Fruit fly (Drosophila melanogaster) whole organism, embryonic: ENCODE data around the gene CG42751.

Source experiments
- Adf1 ChIP-seq: fragments of 200-800 bp; sonication (Bioruptor generic); IDR thresholded peaks from 2 replicates; pipeline ENCODE4 v1.3.6; 2022; ENCODE audit warnings: missing biosample characterization, missing genetic modification characterization
- B-H2 ChIP-seq: fragments of 200-800 bp; sonication (Bioruptor generic); optimal IDR thresholded peaks from 2 replicates; lab custom pipeline; 2018; ENCODE audit warnings: missing biosample characterization, mild to moderate bottlenecking, missing genetic modification characterization
- CG12104 ChIP-seq: fragments of 200-800 bp; sonication (Bioruptor generic); optimal IDR thresholded peaks from 3 replicates; lab custom pipeline; 2016; ENCODE audit warnings: missing biosample characterization, missing genetic modification characterization
- CG14014 ChIP-seq: fragments of 200-800 bp; sonication (Bioruptor generic); IDR thresholded peaks from 2 replicates; pipeline ENCODE4 v1.3.6; 2022; ENCODE audit warnings: missing biosample characterization, missing genetic modification characterization
- CG16813 ChIP-seq: fragments of 200-800 bp; sonication (Bioruptor generic); IDR thresholded peaks from 3 replicates; pipeline ENCODE4 v1.3.6; 2022; ENCODE audit warnings: missing biosample characterization, missing genetic modification characterization; ENCODE audit not compliant: partially characterized antibody
- CG18599 ChIP-seq: fragments of 200-800 bp; sonication (Bioruptor generic); optimal IDR thresholded peaks from 3 replicates; lab custom pipeline; 2017; ENCODE audit warnings: missing biosample characterization, missing genetic modification characterization, mild to moderate bottlenecking, moderate library complexity, missing genetic modification reagents
- CG30431 ChIP-seq: fragments of 200-800 bp; sonication (Bioruptor generic); optimal IDR thresholded peaks from 2 replicates; lab custom pipeline; 2017; ENCODE audit warnings: missing biosample characterization, missing genetic modification characterization
- CG32532 ChIP-seq: fragments of 200-800 bp; sonication (Bioruptor generic); IDR thresholded peaks from 2 replicates; pipeline ENCODE4 v1.3.6; 2022; ENCODE audit warnings: missing biosample characterization, missing genetic modification characterization
- CG3281 ChIP-seq: fragments of 200-800 bp; sonication (Bioruptor generic); optimal IDR thresholded peaks from 3 replicates; lab custom pipeline; 2017; ENCODE audit warnings: missing biosample characterization, mild to moderate bottlenecking, missing genetic modification characterization
- CG3838 ChIP-seq: fragments of 200-800 bp; sonication (Bioruptor generic); optimal IDR thresholded peaks from 3 replicates; lab custom pipeline; 2016; ENCODE audit warnings: missing biosample characterization, missing genetic modification characterization
- CG4617 ChIP-seq: fragments of 200-800 bp; sonication (Bioruptor generic); optimal IDR thresholded peaks from 3 replicates; lab custom pipeline; 2016; ENCODE audit warnings: missing biosample characterization, missing genetic modification characterization, borderline replicate concordance
- CG4820 ChIP-seq: fragments of 200-800 bp; sonication (Bioruptor generic); optimal IDR thresholded peaks from 3 replicates; lab custom pipeline; 2016; ENCODE audit warnings: missing biosample characterization, missing genetic modification characterization
- CG7372 ChIP-seq: fragments of 200-800 bp; sonication (Bioruptor generic); IDR thresholded peaks from 2 replicates; pipeline ENCODE4 v1.3.6; 2022; ENCODE audit warnings: missing biosample characterization, missing genetic modification characterization
- CG7839 ChIP-seq: fragments of 200-800 bp; sonication (Bioruptor generic); optimal IDR thresholded peaks from 3 replicates; lab custom pipeline; 2018; ENCODE audit warnings: missing biosample characterization, mild to moderate bottlenecking, missing genetic modification characterization, moderate library complexity
- CG8359 ChIP-seq: fragments of 200-800 bp; sonication (Bioruptor generic); optimal IDR thresholded peaks from 2 replicates; lab custom pipeline; 2017; ENCODE audit warnings: missing biosample characterization, mild to moderate bottlenecking, missing genetic modification characterization, borderline replicate concordance
- D ChIP-seq, 2 experiments: fragments of 200-800 bp in 1 of 2; fragments of >200 bp in 1 of 2; sonication (Bioruptor generic) in 1 of 2; optimal IDR thresholded peaks; 2 replicates in 1 of 2; 3 replicates in 1 of 2; lab custom pipeline; 2017; ENCODE audit warnings: mild to moderate bottlenecking in 1 of 2, missing biosample characterization in 1 of 2, missing genetic modification characterization in 1 of 2, missing genetic modification reagents in 1 of 2
- D19B ChIP-seq: fragments of 200-800 bp; sonication (Bioruptor generic); optimal IDR thresholded peaks from 2 replicates; lab custom pipeline; 2017; ENCODE audit warnings: missing biosample characterization, mild to moderate bottlenecking, missing genetic modification characterization
- Dbx ChIP-seq: fragments of 200-800 bp; sonication (Bioruptor generic); IDR thresholded peaks from 3 replicates; pipeline ENCODE4 v1.3.6; 2022; ENCODE audit warnings: missing biosample characterization, missing genetic modification characterization
- E2f2 ChIP-seq: fragments of 200-800 bp; sonication (Bioruptor generic); IDR thresholded peaks from 2 replicates; pipeline ENCODE4 v1.3.6; 2022; ENCODE audit warnings: missing biosample characterization, missing genetic modification characterization
- Kr ChIP-seq: fragments of 200-800 bp; sonication (Bioruptor generic); optimal IDR thresholded peaks from 2 replicates; lab custom pipeline; 2017; ENCODE audit warnings: missing biosample characterization, mild to moderate bottlenecking, missing genetic modification characterization
- MBD-R2 ChIP-seq: fragments of 200-800 bp; sonication (Bioruptor generic); IDR thresholded peaks from 2 replicates; pipeline ENCODE4 v1.3.6; 2022; ENCODE audit warnings: missing biosample characterization, missing genetic modification characterization
- Med ChIP-seq: fragments of 200-800 bp; sonication (Bioruptor generic); peaks from one replicate; lab custom pipeline; 2016; ENCODE audit warnings: missing biosample characterization, missing genetic modification characterization, mild to moderate bottlenecking, inconsistent platforms, moderate library complexity
- Neu2 ChIP-seq: fragments of 200-800 bp; sonication (Bioruptor generic); optimal IDR thresholded peaks from 3 replicates; lab custom pipeline; 2016; ENCODE audit warnings: missing biosample characterization, missing genetic modification characterization, borderline replicate concordance
- Nf-YB ChIP-seq: fragments of 200-800 bp; sonication (Bioruptor generic); optimal IDR thresholded peaks from 3 replicates; lab custom pipeline; 2019; ENCODE audit warnings: missing biosample characterization, mild to moderate bottlenecking, missing genetic modification characterization, moderate library complexity
- Oaz ChIP-seq: fragments of 200-800 bp; sonication (Bioruptor generic); IDR thresholded peaks from 2 replicates; pipeline ENCODE4 v1.3.6; 2022; ENCODE audit warnings: missing biosample characterization, missing genetic modification characterization
- Ptx1 ChIP-seq: fragments of 200-800 bp; sonication (Bioruptor generic); IDR thresholded peaks from 2 replicates; pipeline ENCODE4 v1.3.6; 2022; ENCODE audit warnings: missing biosample characterization, missing genetic modification characterization
- chinmo ChIP-seq: fragments of 200-800 bp; sonication (Bioruptor generic); IDR thresholded peaks from 4 replicates; pipeline ENCODE4 v1.3.6; 2022; ENCODE audit warnings: missing biosample characterization, missing genetic modification characterization; ENCODE audit not compliant: partially characterized antibody
- dimm ChIP-seq: fragments of 200-800 bp; sonication (Bioruptor generic); IDR thresholded peaks from 2 replicates; pipeline ENCODE4 v1.3.6; 2022; ENCODE audit warnings: missing biosample characterization, missing genetic modification characterization
- gem ChIP-seq: fragments of 200-800 bp; sonication (Bioruptor generic); optimal IDR thresholded peaks from 2 replicates; lab custom pipeline; 2019; ENCODE audit warnings: missing biosample characterization, mild to moderate bottlenecking, missing genetic modification characterization, moderate library complexity
- hth ChIP-seq: fragments of >200 bp; optimal IDR thresholded peaks from 2 replicates; lab custom pipeline; 2017; ENCODE audit warnings: inconsistent platforms
- kah ChIP-seq: fragments of 200-800 bp; sonication (Bioruptor generic); optimal IDR thresholded peaks from 2 replicates; lab custom pipeline; 2018; ENCODE audit warnings: missing biosample characterization, mild to moderate bottlenecking, missing genetic modification characterization
- kay ChIP-seq: fragments of 200-800 bp; sonication (Bioruptor generic); optimal IDR thresholded peaks from 2 replicates; lab custom pipeline; 2016; ENCODE audit warnings: missing biosample characterization, missing genetic modification characterization
- lab ChIP-seq: fragments of 200-800 bp; sonication (Bioruptor generic); optimal IDR thresholded peaks from 3 replicates; lab custom pipeline; 2017; ENCODE audit warnings: missing biosample characterization, missing genetic modification characterization, mild to moderate bottlenecking, moderate library complexity, missing genetic modification reagents
- mld ChIP-seq: fragments of 200-800 bp; sonication (Bioruptor generic); IDR thresholded peaks from 3 replicates; pipeline ENCODE4 v1.3.6; 2022; ENCODE audit warnings: missing biosample characterization, missing genetic modification characterization; ENCODE audit not compliant: partially characterized antibody
- org-1 ChIP-seq: fragments of 200-800 bp; sonication (Bioruptor generic); optimal IDR thresholded peaks from 2 replicates; lab custom pipeline; 2017; ENCODE audit warnings: missing biosample characterization, missing genetic modification characterization
- otp ChIP-seq: fragments of 200-800 bp; sonication (Bioruptor generic); IDR thresholded peaks from 3 replicates; pipeline ENCODE4, ENCODE4 v1.3.6; 2022; ENCODE audit warnings: missing biosample characterization, missing genetic modification characterization
- pan ChIP-seq, 4 experiments: fragments of >200 bp in 3 of 4; fragments of 200-800 bp in 1 of 4; sonication (Bioruptor generic) in 1 of 4; optimal IDR thresholded peaks in 3 of 4; IDR thresholded peaks in 1 of 4; 2 replicates each; pipeline versions ENCODE4 v1.3.6 to Lab custom; 2017 to 2022; ENCODE audit warnings: missing biosample characterization in 2 of 4, missing genetic modification characterization in 2 of 4, mixed read lengths in 1 of 4
- pb ChIP-seq: fragments of 200-800 bp; sonication (Bioruptor generic); optimal IDR thresholded peaks from 3 replicates; lab custom pipeline; 2016; ENCODE audit warnings: missing biosample characterization, missing genetic modification characterization
- sna ChIP-seq: fragments of 200-800 bp; sonication (Bioruptor generic); IDR thresholded peaks from 2 replicates; pipeline ENCODE4 v1.3.6; 2022; ENCODE audit warnings: missing biosample characterization, missing genetic modification characterization; ENCODE audit not compliant: partially characterized antibody
- sug ChIP-seq: fragments of 200-800 bp; optimal IDR thresholded peaks from 2 replicates; lab custom pipeline; 2019; ENCODE audit warnings: missing biosample characterization, mild to moderate bottlenecking, missing genetic modification characterization, moderate library complexity
- yki ChIP-seq: fragments of >200 bp; optimal IDR thresholded peaks from 3 replicates; lab custom pipeline; 2018
- zfh2 ChIP-seq: fragments of 200-800 bp; sonication (Bioruptor generic); optimal IDR thresholded peaks from 2 replicates; lab custom pipeline; 2016; ENCODE audit warnings: missing biosample characterization, missing genetic modification characterization

The CG42751 gene

DNA sequence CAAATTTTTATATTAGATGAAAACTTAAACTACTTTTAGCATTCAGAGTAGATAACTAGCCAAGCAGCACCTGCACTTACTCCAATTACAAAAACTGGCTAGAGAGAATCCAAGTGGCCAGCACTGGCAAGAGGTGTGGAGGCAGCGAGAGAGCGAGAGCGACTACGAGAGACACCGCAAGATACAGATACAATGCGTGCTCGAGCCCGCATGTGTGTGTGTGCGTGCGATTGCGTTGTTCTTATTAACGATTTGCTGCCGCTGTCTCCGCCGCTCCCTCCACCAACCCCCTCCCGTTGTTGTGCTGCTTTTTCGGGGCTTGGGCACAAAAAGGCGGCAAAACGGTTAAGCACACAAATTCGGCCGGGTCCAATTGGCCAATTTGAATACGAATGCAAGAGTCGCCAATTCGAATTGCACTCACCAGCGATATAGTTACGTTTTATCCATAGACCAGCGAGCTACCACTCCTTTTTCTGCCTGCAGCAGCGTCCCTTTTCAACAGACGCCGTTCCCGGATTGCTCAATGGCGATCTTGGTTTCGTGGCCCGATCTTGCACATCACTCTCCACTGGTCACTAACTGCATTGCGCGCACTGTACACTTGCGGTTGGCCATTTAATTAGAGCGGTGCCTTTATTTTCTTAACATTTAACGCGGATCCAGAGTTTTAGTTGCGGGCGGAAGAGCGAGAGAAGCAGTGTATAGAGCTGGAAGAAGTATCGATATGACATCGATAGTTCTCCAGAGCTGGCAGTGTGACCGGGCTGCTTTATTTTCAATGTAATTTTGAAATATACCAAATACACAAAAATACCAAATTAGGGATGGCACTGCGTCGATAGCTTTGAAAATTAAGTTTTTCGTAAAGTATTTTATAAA lies 44.3 kb upstream of the CG42751 start, which contains the start of gene crol (continued):
- TF ChIP-seq Kr (GFP tag; lab: Kevin White, UChicago) (no peak), mld (GFP tag; lab: Robert Waterston, UW) (peak; percentile 63; the same call in 2 of the 3 replicates), CG16813 (GFP tag; lab: Robert Waterston, UW) (peak; percentile 86), hth (lab: Kevin White, UChicago) (no peak), CG4820 (no peak), CG14014 (no peak), Ptx1 (no peak), kah (GFP tag; lab: Kevin White, UChicago) (no peak), CG12104 (GFP tag; lab: Kevin White, UChicago) (no peak)

DNA sequence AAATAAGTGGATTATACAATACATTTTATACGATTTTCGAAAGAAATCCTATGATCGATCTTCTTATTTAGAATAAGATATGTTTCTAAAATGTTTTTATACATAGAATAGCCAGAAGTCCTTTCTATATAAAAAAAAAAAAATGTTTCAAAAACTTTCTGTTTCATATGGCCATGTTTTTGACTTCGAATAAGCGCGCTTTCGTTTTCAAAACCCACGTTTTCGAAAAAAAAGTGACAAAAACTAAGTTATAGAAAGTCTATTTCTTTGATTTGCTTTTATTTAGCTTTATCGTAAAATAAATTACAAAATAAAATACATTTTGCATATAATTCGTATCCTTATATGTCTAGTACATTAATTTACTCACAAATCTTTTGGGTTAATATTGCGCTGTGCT lies 43.4 kb upstream of the CG42751 start:
- TF ChIP-seq B-H2 (GFP tag; lab: Kevin White, UChicago) = no peak
- no peak for TF ChIP-seq pan (optimal IDR thresholded peaks at IDR 0.05; lab: Kevin White, UChicago)
- no peak for TF ChIP-seq pan (GFP tag; optimal IDR thresholded peaks at IDR 0.05 in 1 of 2, IDR thresholded peaks at IDR 0.05 in 1 of 2)
- no peak for TF ChIP-seq CG7372 (GFP tag; lab: Robert Waterston, UW)
- no peak for TF ChIP-seq E2f2 (GFP tag; lab: Robert Waterston, UW)

- TF ChIP-seq org-1 (no peak), pb (GFP tag; lab: Kevin White, UChicago) (no peak), D (optimal IDR thresholded peaks at IDR 0.05; lab: Kevin White, UChicago) (peak; percentile 28), D (GFP tag; optimal IDR thresholded peaks at IDR 0.05; lab: Kevin White, UChicago) (no peak), sug (peak; percentile 11), Med (GFP tag; lab: Kevin White, UChicago) (peak; percentile 33), chinmo (0 out of 4 replicates have a peak, but pooled peaks have one; percentile 68), Oaz (GFP tag; lab: Robert Waterston, UW) (no peak), dimm (GFP tag; lab: Robert Waterston, UW) (no peak), lab (peak; percentile 32), D19B (GFP tag; lab: Kevin White, UChicago) (peak; percentile 5), Neu2 (GFP tag; lab: Kevin White, UChicago) (no peak), CG3838 (GFP tag; lab: Kevin White, UChicago) (no peak), CG8359 (GFP tag; lab: Kevin White, UChicago) (no peak), pan (optimal IDR thresholded peaks at IDR 0.05; lab: Kevin White, UChicago) (no peak), pan (GFP tag; optimal IDR thresholded peaks at IDR 0.05 in 1 of 2, IDR thresholded peaks at IDR 0.05 in 1 of 2) (no peak), zfh2 (GFP tag; lab: Kevin White, UChicago) (peak; percentile 1), CG30431 (no peak), Dbx (no peak), MBD-R2 (GFP tag; lab: Robert Waterston, UW) (peak; percentile 43; the same call in 1 of the 2 replicates), CG4617 (peak; percentile 68), yki (no peak), gem (peak; percentile 27), CG7839 (tag; lab: Kevin White, UChicago) (peak; percentile 8), CG32532 (0 out of 2 replicates have a peak, but pooled peaks have one; percentile 19), otp (GFP tag; lab: Robert Waterston, UW) (no peak), CG18599 (no peak), CG3281 (GFP tag; lab: Kevin White, UChicago) (peak; percentile 15), kay (GFP tag; lab: Kevin White, UChicago) (no peak), Adf1 (GFP tag; lab: Robert Waterston, UW) (peak; percentile 98), Nf-YB (no peak), sna (0 out of 2 replicates have a peak, but pooled peaks have one; percentile 80)
Measured at dm6 chr2L:11812781-11813664, 40.2 kb upstream of the CG42751 start.
